Fruit fly (Drosophila melanogaster) whole organism, embryonic: ENCODE measurements around the gene CG11617.

Experiments used
- Adf1 ChIP-seq: fragments of 200-800 bp; sonication (Bioruptor generic); IDR thresholded peaks from 2 replicates; pipeline ENCODE4 v1.3.6; 2022; ENCODE audit warnings: missing biosample characterization, missing genetic modification characterization
- B-H1 ChIP-seq: fragments of 200-800 bp; sonication (Bioruptor generic); IDR thresholded peaks from 3 replicates; pipeline ENCODE4 v1.3.6; 2022; ENCODE audit warnings: missing biosample characterization, missing genetic modification characterization
- Bdp1 ChIP-seq: fragments of 200-800 bp; sonication (Bioruptor generic); optimal IDR thresholded peaks from 3 replicates; lab custom pipeline; 2016; ENCODE audit warnings: missing biosample characterization, missing genetic modification characterization
- CG10979 ChIP-seq: fragments of 200-800 bp; sonication (Bioruptor generic); optimal IDR thresholded peaks from 2 replicates; lab custom pipeline; 2018; ENCODE audit warnings: missing biosample characterization, mild to moderate bottlenecking, missing genetic modification characterization, moderate library complexity
- CG11560 ChIP-seq: fragments of 200-800 bp; sonication (Bioruptor generic); IDR thresholded peaks from 3 replicates; pipeline ENCODE4 v1.3.6; 2022; ENCODE audit warnings: missing biosample characterization, missing genetic modification characterization
- CG12071 ChIP-seq: fragments of 200-800 bp; sonication (Bioruptor generic); optimal IDR thresholded peaks from 3 replicates; lab custom pipeline; 2018; ENCODE audit warnings: missing biosample characterization, mild to moderate bottlenecking, missing genetic modification characterization
- CG1233 ChIP-seq: fragments of 200-800 bp; sonication (Bioruptor generic); optimal IDR thresholded peaks from 4 replicates; lab custom pipeline; 2018; ENCODE audit warnings: missing biosample characterization, mild to moderate bottlenecking, missing genetic modification characterization
- CG12744 ChIP-seq: fragments of 200-800 bp; sonication (Bioruptor generic); optimal IDR thresholded peaks from 2 replicates; lab custom pipeline; 2016; ENCODE audit warnings: missing biosample characterization, missing genetic modification characterization
- CG14441 ChIP-seq: fragments of 200-800 bp; sonication (Bioruptor generic); IDR thresholded peaks from 2 replicates; pipeline ENCODE4 v1.3.6; 2022; ENCODE audit warnings: missing biosample characterization, missing genetic modification characterization
- CG1603 ChIP-seq: fragments of 200-800 bp; sonication (Bioruptor generic); optimal IDR thresholded peaks from 2 replicates; lab custom pipeline; 2019; ENCODE audit warnings: missing biosample characterization, mild to moderate bottlenecking, missing genetic modification characterization, moderate library complexity
- CG18764 ChIP-seq: fragments of 200-800 bp; sonication (Bioruptor generic); optimal IDR thresholded peaks from 3 replicates; lab custom pipeline; 2016; ENCODE audit warnings: missing biosample characterization, missing genetic modification characterization
- CG2678 ChIP-seq: fragments of 200-800 bp; sonication (Bioruptor generic); optimal IDR thresholded peaks from 3 replicates; lab custom pipeline; 2019; ENCODE audit warnings: missing biosample characterization, mild to moderate bottlenecking, missing genetic modification characterization, moderate library complexity
- CG34376 ChIP-seq: fragments of 200-800 bp; sonication (Bioruptor generic); optimal IDR thresholded peaks from 2 replicates; lab custom pipeline; 2018; ENCODE audit warnings: missing biosample characterization, mild to moderate bottlenecking, missing genetic modification characterization
- CG6765 ChIP-seq: fragments of 200-800 bp; sonication (Bioruptor generic); optimal IDR thresholded peaks from 3 replicates; lab custom pipeline; 2017; ENCODE audit warnings: missing biosample characterization, mild to moderate bottlenecking, missing genetic modification characterization
- CG7963 ChIP-seq: fragments of 200-800 bp; sonication (Bioruptor generic); IDR thresholded peaks from 3 replicates; pipeline ENCODE4 v1.3.6; 2022; ENCODE audit warnings: missing biosample characterization, missing genetic modification characterization; ENCODE audit not compliant: partially characterized antibody
- CG8765 ChIP-seq: fragments of 200-800 bp; sonication (Bioruptor generic); IDR thresholded peaks from 2 replicates; pipeline ENCODE4 v1.3.6; 2022; ENCODE audit warnings: missing biosample characterization, missing genetic modification characterization
- Camta ChIP-seq: fragments of 200-800 bp; sonication (Bioruptor generic); optimal IDR thresholded peaks from 2 replicates; lab custom pipeline; 2016; ENCODE audit warnings: missing biosample characterization, missing genetic modification characterization
- Dp ChIP-seq: fragments of 200-800 bp; sonication (Bioruptor generic); optimal IDR thresholded peaks from 2 replicates; lab custom pipeline; 2018; ENCODE audit warnings: missing biosample characterization, mild to moderate bottlenecking, missing genetic modification characterization, moderate library complexity
- Hey ChIP-seq: fragments of 200-800 bp; sonication (Bioruptor generic); optimal IDR thresholded peaks from 3 replicates; lab custom pipeline; 2018; ENCODE audit warnings: missing biosample characterization, mild to moderate bottlenecking, missing genetic modification characterization
- Hmr ChIP-seq: fragments of 200-800 bp; sonication (Bioruptor generic); optimal IDR thresholded peaks from 3 replicates; lab custom pipeline; 2017; ENCODE audit warnings: mild to moderate bottlenecking, missing biosample characterization, missing genetic modification reagents, missing genetic modification characterization
- MESR4 ChIP-seq: fragments of 200-800 bp; sonication (Bioruptor generic); optimal IDR thresholded peaks from 2 replicates; lab custom pipeline; 2018; ENCODE audit warnings: missing biosample characterization, mild to moderate bottlenecking, missing genetic modification characterization, moderate library complexity
- Nf-YB ChIP-seq: fragments of 200-800 bp; sonication (Bioruptor generic); optimal IDR thresholded peaks from 3 replicates; lab custom pipeline; 2019; ENCODE audit warnings: missing biosample characterization, mild to moderate bottlenecking, missing genetic modification characterization, moderate library complexity
- Pdp1 ChIP-seq, 2 experiments: fragments of 200-800 bp; sonication (Bioruptor generic); optimal IDR thresholded peaks; 3 replicates each; lab custom pipeline; 2016; ENCODE audit warnings: missing biosample characterization in 2 of 2, missing genetic modification characterization in 2 of 2, mild to moderate bottlenecking in 1 of 2, moderate library complexity in 1 of 2
- Six4 ChIP-seq: fragments of 200-800 bp; sonication (Bioruptor generic); optimal IDR thresholded peaks from 2 replicates; lab custom pipeline; 2016; ENCODE audit warnings: missing biosample characterization, missing genetic modification characterization
- Stat92E ChIP-seq, 3 experiments: fragments of >200 bp in 2 of 3; fragments of 200-800 bp in 1 of 3; sonication (Bioruptor generic) in 1 of 3; optimal IDR thresholded peaks; 2 replicates each; lab custom pipeline; 2017 to 2019; ENCODE audit warnings: missing biosample characterization in 3 of 3, missing genetic modification characterization in 3 of 3, mild to moderate bottlenecking in 1 of 3, moderate library complexity in 1 of 3
- ase ChIP-seq: fragments of 200-800 bp; sonication (Bioruptor generic); IDR thresholded peaks from 3 replicates; pipeline ENCODE4 v1.3.6; 2022; ENCODE audit warnings: missing biosample characterization, missing genetic modification characterization
- bbx ChIP-seq: fragments of 200-800 bp; sonication (Bioruptor generic); IDR thresholded peaks from 2 replicates; pipeline ENCODE4 v1.3.6; 2022; ENCODE audit warnings: missing biosample characterization, missing genetic modification characterization; ENCODE audit not compliant: partially characterized antibody
- bowl ChIP-seq: fragments of 200-800 bp; sonication (Bioruptor generic); IDR thresholded peaks from 2 replicates; pipeline ENCODE4 v1.3.6; 2022; ENCODE audit warnings: missing biosample characterization, missing genetic modification characterization
- bsh ChIP-seq, 2 experiments: fragments of 200-800 bp; sonication (Bioruptor generic); optimal IDR thresholded peaks; 2 replicates each; lab custom pipeline; 2017 to 2018; ENCODE audit warnings: mild to moderate bottlenecking in 2 of 2, missing biosample characterization in 2 of 2, missing genetic modification characterization in 2 of 2, moderate library complexity in 1 of 2
- cas ChIP-seq: fragments of 200-800 bp; sonication (Bioruptor generic); IDR thresholded peaks from 2 replicates; pipeline ENCODE4 v1.3.6; 2022; ENCODE audit warnings: missing biosample characterization, missing genetic modification characterization
- dimm ChIP-seq: fragments of 200-800 bp; sonication (Bioruptor generic); IDR thresholded peaks from 2 replicates; pipeline ENCODE4 v1.3.6; 2022; ENCODE audit warnings: missing biosample characterization, missing genetic modification characterization
- dmrt99B ChIP-seq: fragments of 200-800 bp; sonication (Bioruptor generic); optimal IDR thresholded peaks from 2 replicates; lab custom pipeline; 2018; ENCODE audit warnings: missing biosample characterization, mild to moderate bottlenecking, missing genetic modification characterization, moderate library complexity
- fd96Cb ChIP-seq: fragments of 200-800 bp; sonication (Bioruptor generic); optimal IDR thresholded peaks from 2 replicates; lab custom pipeline; 2018; ENCODE audit warnings: missing biosample characterization, mild to moderate bottlenecking, missing genetic modification characterization, moderate library complexity
- grn ChIP-seq: fragments of 200-800 bp; sonication (Bioruptor generic); optimal IDR thresholded peaks from 3 replicates; lab custom pipeline; 2017; ENCODE audit warnings: missing biosample characterization, missing genetic modification characterization
- h ChIP-seq: fragments of >200 bp; optimal IDR thresholded peaks from 2 replicates; lab custom pipeline; 2017
- ken ChIP-seq: fragments of 200-800 bp; sonication (Bioruptor generic); IDR thresholded peaks from 3 replicates; pipeline ENCODE4 v1.3.6; 2022; ENCODE audit warnings: missing biosample characterization, missing genetic modification characterization
- nmo ChIP-seq: fragments of 200-800 bp; sonication (Bioruptor generic); optimal IDR thresholded peaks from 2 replicates; lab custom pipeline; 2018; ENCODE audit warnings: missing biosample characterization, mild to moderate bottlenecking, missing genetic modification characterization, moderate library complexity
- org-1 ChIP-seq: fragments of 200-800 bp; sonication (Bioruptor generic); optimal IDR thresholded peaks from 2 replicates; lab custom pipeline; 2017; ENCODE audit warnings: missing biosample characterization, missing genetic modification characterization
- pho ChIP-seq: fragments of 200-800 bp; sonication (Bioruptor generic); optimal IDR thresholded peaks from 2 replicates; lab custom pipeline; 2016; ENCODE audit warnings: missing biosample characterization, missing genetic modification characterization
- prd ChIP-seq, 3 experiments: fragments of >200 bp in 2 of 3; fragments of 200-800 bp in 1 of 3; sonication (Bioruptor generic) in 1 of 3; optimal IDR thresholded peaks in 2 of 3; IDR thresholded peaks in 1 of 3; 2 replicates in 2 of 3; 3 replicates in 1 of 3; pipeline versions ENCODE4 v1.3.6 to Lab custom; 2017 to 2022; ENCODE audit warnings: missing biosample characterization in 1 of 3, missing genetic modification characterization in 1 of 3
- psq ChIP-seq: fragments of 200-800 bp; sonication (Bioruptor generic); optimal IDR thresholded peaks from 2 replicates; lab custom pipeline; 2017; ENCODE audit warnings: missing biosample characterization, missing genetic modification characterization
- scrt ChIP-seq: fragments of 200-800 bp; sonication (Bioruptor generic); optimal IDR thresholded peaks from 2 replicates; lab custom pipeline; 2018; ENCODE audit warnings: missing biosample characterization, mild to moderate bottlenecking, missing genetic modification characterization, moderate library complexity
- sr ChIP-seq: fragments of 200-800 bp; sonication (Bioruptor generic); IDR thresholded peaks from 3 replicates; pipeline ENCODE4 v1.3.6; 2022; ENCODE audit warnings: missing biosample characterization, missing genetic modification characterization
- tap ChIP-seq: fragments of 200-800 bp; optimal IDR thresholded peaks from 3 replicates; lab custom pipeline; 2019; ENCODE audit warnings: missing biosample characterization, mild to moderate bottlenecking, missing genetic modification characterization, moderate library complexity
- tna ChIP-seq: fragments of 200-800 bp; sonication (Bioruptor generic); IDR thresholded peaks from 2 replicates; pipeline ENCODE4 v1.3.6; 2022; ENCODE audit warnings: missing biosample characterization, missing genetic modification characterization; ENCODE audit not compliant: partially characterized antibody
- toy ChIP-seq: fragments of 200-800 bp; sonication (Bioruptor generic); IDR thresholded peaks from 2 replicates; pipeline ENCODE4 v1.3.6; 2022; ENCODE audit warnings: missing biosample characterization, missing genetic modification characterization
- tx ChIP-seq: fragments of 200-800 bp; sonication (Bioruptor generic); optimal IDR thresholded peaks from 2 replicates; lab custom pipeline; 2016; ENCODE audit warnings: missing biosample characterization, missing genetic modification characterization
- zen ChIP-seq: fragments of 200-800 bp; sonication (Bioruptor generic); optimal IDR thresholded peaks from 3 replicates; lab custom pipeline; 2018; ENCODE audit warnings: missing biosample characterization, mild to moderate bottlenecking, missing genetic modification characterization, moderate library complexity

CG11617 gene

dm6 chr2L:160581-161452, 46.3 kb downstream of the CG11617 start (continued):
- TF ChIP-seq ase (no peak), org-1 (GFP tag; lab: Kevin White, UChicago) (peak; percentile 55), cas (GFP tag; lab: Robert Waterston, UW) (no peak), CG11560 (no peak), CG6765 (peak; percentile 15), CG14441 (GFP tag; lab: Robert Waterston, UW) (no peak), Dp (GFP tag; lab: Kevin White, UChicago) (no peak), sr (no peak), MESR4 (GFP tag; lab: Kevin White, UChicago) (no peak), grn (GFP tag; lab: Kevin White, UChicago) (no peak), Hmr (GFP tag; lab: Kevin White, UChicago) (peak; percentile 68), dimm (GFP tag; lab: Robert Waterston, UW) (no peak), prd (optimal IDR thresholded peaks at IDR 0.05; lab: Kevin White, UChicago) (no peak), prd (GFP tag; IDR thresholded peaks at IDR 0.05; lab: Robert Waterston, UW) (no peak), fd96Cb (tag; lab: Kevin White, UChicago) (no peak), bsh (GFP tag; optimal IDR thresholded peaks at IDR 0.05; lab: Kevin White, UChicago) (peak in 1 of 2 experiments; percentile 89), Hey (peak; percentile 43), CG2678 (tag; lab: Kevin White, UChicago) (peak; percentile 38), nmo (GFP tag; lab: Kevin White, UChicago) (peak; percentile 6), dmrt99B (tag; lab: Kevin White, UChicago) (peak; percentile 22), bowl (GFP tag; lab: Robert Waterston, UW) (no peak), toy (GFP tag; lab: Robert Waterston, UW) (no peak), CG12071 (peak; percentile 3), tap (tag; lab: Kevin White, UChicago) (no peak), CG7963 (GFP tag; lab: Robert Waterston, UW) (no peak), Nf-YB (GFP tag; lab: Kevin White, UChicago) (peak; percentile 59), Bdp1 (GFP tag; lab: Kevin White, UChicago) (peak; percentile 8), ken (GFP tag; lab: Robert Waterston, UW) (no peak), h (no peak), CG10979 (peak; percentile 11), CG12744 (GFP tag; lab: Kevin White, UChicago) (no peak), CG1603 (tag; lab: Kevin White, UChicago) (peak; percentile 43), bbx (GFP tag; lab: Robert Waterston, UW) (no peak), tna (GFP tag; lab: Robert Waterston, UW) (no peak), scrt (GFP tag; lab: Kevin White, UChicago) (peak; percentile 62), CG1233 (GFP tag; lab: Kevin White, UChicago) (no peak), psq (GFP tag; lab: Kevin White, UChicago) (peak; percentile 55), B-H1 (GFP tag; lab: Robert Waterston, UW) (no peak), Pdp1 (GFP tag; optimal IDR thresholded peaks at IDR 0.05; lab: Kevin White, UChicago) (peak; percentile 9 to 47), tx (GFP tag; lab: Kevin White, UChicago) (no peak), Stat92E (GFP tag; optimal IDR thresholded peaks at IDR 0.05; lab: Kevin White, UChicago) (peak in 1 of 3 experiments; percentile 65), pho (GFP tag; lab: Kevin White, UChicago) (peak; percentile 40), CG8765 (no peak), Camta (GFP tag; lab: Kevin White, UChicago) (peak; percentile 14), CG34376 (GFP tag; lab: Kevin White, UChicago) (peak; percentile 75), CG18764 (GFP tag; lab: Kevin White, UChicago) (no peak), Six4 (GFP tag; lab: Kevin White, UChicago) (no peak), zen (tag; lab: Kevin White, UChicago) (no peak), Adf1 (GFP tag; lab: Robert Waterston, UW) (no peak)
